Worm (Caenorhabditis elegans) whole organism, L1 larva: ENCODE measurements around the gene riok-3.

Experiments used
- F16B12.6 ChIP-seq: fragments of 150-350 bp; optimal IDR thresholded peaks from 2 replicates; lab custom pipeline; 2014; ENCODE audit warnings: missing biosample characterization, missing genetic modification characterization
- aly-2 ChIP-seq: fragments of 150-350 bp; optimal IDR thresholded peaks from 2 replicates; lab custom pipeline; 2014; ENCODE audit warnings: missing biosample characterization, missing genetic modification characterization
- blmp-1 ChIP-seq: fragments of 150-350 bp; optimal IDR thresholded peaks from 2 replicates; lab custom pipeline; 2014; ENCODE audit warnings: missing biosample characterization, missing genetic modification characterization
- ces-1 ChIP-seq: fragments of 150-350 bp; optimal IDR thresholded peaks from 2 replicates; lab custom pipeline; 2014; ENCODE audit warnings: missing biosample characterization, missing genetic modification reagents, missing genetic modification characterization
- dsc-1 ChIP-seq: sonication (generic microtip); optimal IDR thresholded peaks from 2 replicates; lab custom pipeline; 2016; ENCODE audit warnings: mild to moderate bottlenecking, missing genetic modification characterization, missing compliant biosample characterization
- elt-2 ChIP-seq: sonication (generic microtip); optimal IDR thresholded peaks from 2 replicates; lab custom pipeline; 2016; ENCODE audit warnings: missing genetic modification characterization, mild to moderate bottlenecking, inconsistent platforms, missing compliant biosample characterization, missing genetic modification reagents
- jun-1 ChIP-seq: fragments of 150-350 bp; optimal IDR thresholded peaks from 2 replicates; lab custom pipeline; 2014; ENCODE audit warnings: missing biosample characterization, missing genetic modification reagents, missing genetic modification characterization
- lin-15B ChIP-seq: fragments of 150-350 bp; sonication (generic microtip); optimal IDR thresholded peaks from 3 replicates; lab custom pipeline; 2014; ENCODE audit warnings: missing biosample characterization, missing genetic modification characterization
- lin-39 ChIP-seq: fragments of 150-350 bp; optimal IDR thresholded peaks from 2 replicates; lab custom pipeline; 2014; ENCODE audit warnings: missing biosample characterization, missing genetic modification reagents, missing genetic modification characterization
- nhr-11 ChIP-seq: fragments of 150-350 bp; optimal IDR thresholded peaks from 2 replicates; lab custom pipeline; 2014; ENCODE audit warnings: missing biosample characterization, missing genetic modification characterization
- nhr-76 ChIP-seq: sonication (generic microtip); optimal IDR thresholded peaks from 2 replicates; lab custom pipeline; 2017; ENCODE audit warnings: missing biosample characterization, missing genetic modification characterization
- nhr-84 ChIP-seq: sonication (generic microtip); optimal IDR thresholded peaks from 2 replicates; lab custom pipeline; 2017; ENCODE audit warnings: missing biosample characterization, missing genetic modification characterization
- tlp-1 ChIP-seq: fragments of 150-350 bp; optimal IDR thresholded peaks from 2 replicates; lab custom pipeline; 2014; ENCODE audit warnings: missing biosample characterization, missing genetic modification characterization

- TF ChIP-seq nhr-84 (tag; lab: Kevin White, UChicago) (no peak), ces-1 (GFP tag; lab: Kevin White, UChicago) (no peak), lin-39 (tag; lab: Kevin White, UChicago) (no peak), tlp-1 (tag; lab: Kevin White, UChicago) (no peak), dsc-1 (tag; lab: Kevin White, UChicago) (no peak), lin-15B (tag; lab: Kevin White, UChicago) (no peak), aly-2 (tag; lab: Kevin White, UChicago) (no peak), nhr-76 (tag; lab: Kevin White, UChicago) (no peak), blmp-1 (no peak), nhr-11 (tag; lab: Kevin White, UChicago) (no peak), F16B12.6 (tag; lab: Kevin White, UChicago) (no peak), elt-2 (tag; lab: Kevin White, UChicago) (no peak), jun-1 (tag; lab: Kevin White, UChicago) (no peak)
Measured at ce11 chrIII:9822942-9823341, 18.1 kb upstream of the riok-3 start, which contains the start of gene arl-5.
